Worm (Caenorhabditis elegans) whole organism, L4 larva: ENCODE data around the gene C44E12.1.

Source experiments
- R02D3.7 ChIP-seq: fragments of 150-350 bp; sonication (generic microtip); optimal IDR thresholded peaks from 3 replicates; lab custom pipeline; 2014; ENCODE audit warnings: missing biosample characterization, missing genetic modification characterization
- attf-4 ChIP-seq: sonication (generic microtip); optimal IDR thresholded peaks from 3 replicates; lab custom pipeline; 2017; ENCODE audit warnings: missing biosample characterization, missing genetic modification characterization
- hlh-30 ChIP-seq: sonication (generic microtip); optimal IDR thresholded peaks from 2 replicates; lab custom pipeline; 2017; ENCODE audit warnings: antibody characterized with exemption, mild to moderate bottlenecking, missing genetic modification characterization, missing compliant biosample characterization; ENCODE audit not compliant: insufficient read depth
- mdt-29 ChIP-seq: fragments of 200-800 bp; sonication (Bioruptor generic); IDR thresholded peaks from 2 replicates; pipeline ENCODE4 v1.3.6; 2022; ENCODE audit warnings: missing genetic modification reagents, missing genetic modification characterization, missing compliant biosample characterization
- mes-2 ChIP-seq: sonication (generic microtip); optimal IDR thresholded peaks from 2 replicates; lab custom pipeline; 2016; ENCODE audit warnings: missing genotype, mild to moderate bottlenecking, missing genetic modification characterization, missing compliant biosample characterization; ENCODE audit not compliant: poor library complexity, severe bottlenecking
- nhr-111 ChIP-seq: fragments of 200-800 bp; sonication (Bioruptor generic); optimal IDR thresholded peaks from 2 replicates; lab custom pipeline; 2018; ENCODE audit warnings: mild to moderate bottlenecking, missing genetic modification characterization, missing compliant biosample characterization
- nhr-48 ChIP-seq: sonication (generic microtip); optimal IDR thresholded peaks from 2 replicates; lab custom pipeline; 2016; ENCODE audit warnings: mild to moderate bottlenecking, missing genetic modification characterization, missing compliant biosample characterization
- php-3 ChIP-seq: fragments of 200-800 bp; sonication (Bioruptor generic); IDR thresholded peaks from 2 replicates; pipeline ENCODE4 v1.3.6; 2022; ENCODE audit warnings: missing genetic modification reagents, missing genetic modification characterization, missing compliant biosample characterization
- set-16 ChIP-seq: fragments of 200-800 bp; sonication (Bioruptor generic); IDR thresholded peaks from 2 replicates; pipeline ENCODE4 v1.3.6; 2022; ENCODE audit warnings: missing genetic modification reagents, missing genetic modification characterization, missing compliant biosample characterization
- snpc-1.2 ChIP-seq: fragments of 200-800 bp; sonication (Bioruptor generic); IDR thresholded peaks from 2 replicates; pipeline ENCODE4 v1.3.6; 2022; ENCODE audit warnings: missing genetic modification reagents, missing genetic modification characterization, missing compliant biosample characterization

- no peak for TF ChIP-seq mdt-29 (GFP tag; lab: Robert Waterston, UW)
- no peak for TF ChIP-seq attf-4 (tag; lab: Kevin White, UChicago)
- TF ChIP-seq mes-2 (tag; lab: Kevin White, UChicago): no peak
- TF ChIP-seq R02D3.7 (tag; lab: Kevin White, UChicago): no peak
- no peak for TF ChIP-seq hlh-30
- no peak for TF ChIP-seq nhr-111 (GFP tag; lab: Kevin White, UChicago)
- no peak for TF ChIP-seq nhr-48 (tag; lab: Kevin White, UChicago)
- TF ChIP-seq snpc-1.2 (GFP tag; lab: Robert Waterston, UW): no peak
- no peak for TF ChIP-seq php-3 (GFP tag; lab: Robert Waterston, UW)
- TF ChIP-seq set-16: no peak
Observed at ce11 chrX:7583930-7584329, 12.8 kb upstream of the C44E12.1 start.
